Fruit fly (Drosophila melanogaster) whole organism, wandering third instar larva: ENCODE measurements around the gene CG46518.
"Not testable (repeated sequence)": the region's sequence is repeated elsewhere in the genome, so short reads cannot be mapped to it uniquely, and the experiment has no call there.

Experiments used
- CG32264 ChIP-seq: fragments of 200-800 bp; sonication (Bioruptor generic); optimal IDR thresholded peaks from 2 replicates; lab custom pipeline; 2016; ENCODE audit warnings: missing biosample characterization, missing genetic modification characterization
- CG9705 ChIP-seq: fragments of 200-800 bp; sonication (Bioruptor generic); optimal IDR thresholded peaks from 2 replicates; lab custom pipeline; 2018; ENCODE audit warnings: missing biosample characterization, mild to moderate bottlenecking, missing genetic modification characterization
- HLH106 ChIP-seq: fragments of 200-800 bp; optimal IDR thresholded peaks from 3 replicates; lab custom pipeline; 2019; ENCODE audit warnings: missing biosample characterization, mild to moderate bottlenecking, missing genetic modification characterization, moderate library complexity
- OdsH ChIP-seq: fragments of 200-800 bp; sonication (Bioruptor generic); optimal IDR thresholded peaks from 2 replicates; lab custom pipeline; 2016; ENCODE audit warnings: missing biosample characterization, mild to moderate bottlenecking, missing genetic modification characterization
- br ChIP-seq: fragments of 200-800 bp; sonication (Bioruptor generic); optimal IDR thresholded peaks from 2 replicates; lab custom pipeline; 2016; ENCODE audit warnings: missing biosample characterization, missing genetic modification characterization
- h ChIP-seq: fragments of 200-800 bp; sonication (Bioruptor generic); optimal IDR thresholded peaks from 3 replicates; lab custom pipeline; 2016; ENCODE audit warnings: missing biosample characterization, mild to moderate bottlenecking, missing genetic modification characterization
- jim ChIP-seq: fragments of 175-275, 200-325 bp; sonication (Bioruptor generic); optimal IDR thresholded peaks from 2 replicates; lab custom pipeline; 2016; ENCODE audit warnings: missing biosample characterization, mild to moderate bottlenecking, missing genetic modification characterization
- lola ChIP-seq: fragments of >200 bp; optimal IDR thresholded peaks from 2 replicates; lab custom pipeline; 2017; ENCODE audit warnings: missing biosample characterization, missing genetic modification characterization
- pan ChIP-seq: fragments of >200 bp; optimal IDR thresholded peaks from 2 replicates; lab custom pipeline; 2017
- sage ChIP-seq: fragments of 200-800 bp; sonication (Bioruptor generic); optimal IDR thresholded peaks from 2 replicates; lab custom pipeline; 2016; ENCODE audit warnings: missing biosample characterization, mild to moderate bottlenecking, missing genetic modification characterization
- woc ChIP-seq: sonication (Bioruptor generic); optimal IDR thresholded peaks from 2 replicates; lab custom pipeline; 2016; ENCODE audit warnings: missing biosample characterization, mild to moderate bottlenecking, missing genetic modification characterization

Gene CG46518

DNA sequence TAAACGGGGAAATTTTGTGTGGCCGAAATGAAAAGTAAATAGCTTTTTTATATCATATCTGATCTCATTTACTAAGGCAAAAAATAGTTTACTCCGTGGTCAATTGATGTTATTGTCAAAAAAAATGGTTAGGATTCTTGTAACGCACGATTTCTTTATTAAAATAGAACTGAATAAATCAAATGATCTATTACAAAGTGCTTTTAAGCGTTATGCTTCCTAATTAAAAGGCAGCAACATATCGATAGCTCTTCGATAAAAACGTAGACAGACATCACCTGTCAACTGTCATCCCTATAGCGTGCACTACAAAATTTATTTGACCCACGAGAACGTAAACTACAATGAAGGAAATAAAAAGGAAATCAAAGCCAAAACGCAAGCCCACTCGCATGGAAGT, 9.9 kb downstream of the CG46518 start, which contains the start of gene CG46520:
Gene CG46520, plus strand, starts transcription at position 301 of the 400 bp plus-strand sequence.
- not testable (repeated sequence) for TF ChIP-seq sage (GFP tag; lab: Kevin White, UChicago); h; CG32264 (GFP tag; lab: Kevin White, UChicago)

DNA sequence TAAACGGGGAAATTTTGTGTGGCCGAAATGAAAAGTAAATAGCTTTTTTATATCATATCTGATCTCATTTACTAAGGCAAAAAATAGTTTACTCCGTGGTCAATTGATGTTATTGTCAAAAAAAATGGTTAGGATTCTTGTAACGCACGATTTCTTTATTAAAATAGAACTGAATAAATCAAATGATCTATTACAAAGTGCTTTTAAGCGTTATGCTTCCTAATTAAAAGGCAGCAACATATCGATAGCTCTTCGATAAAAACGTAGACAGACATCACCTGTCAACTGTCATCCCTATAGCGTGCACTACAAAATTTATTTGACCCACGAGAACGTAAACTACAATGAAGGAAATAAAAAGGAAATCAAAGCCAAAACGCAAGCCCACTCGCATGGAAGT, 14.9 kb downstream of the CG46518 start, which contains the start of gene CG46521:
Gene CG46521, plus strand, starts transcription at position 301 of the 400 bp plus-strand sequence.
- TF ChIP-seq jim (GFP tag; lab: Kevin White, UChicago); woc; CG9705 (GFP tag; lab: Kevin White, UChicago): not testable (repeated sequence)

DNA sequence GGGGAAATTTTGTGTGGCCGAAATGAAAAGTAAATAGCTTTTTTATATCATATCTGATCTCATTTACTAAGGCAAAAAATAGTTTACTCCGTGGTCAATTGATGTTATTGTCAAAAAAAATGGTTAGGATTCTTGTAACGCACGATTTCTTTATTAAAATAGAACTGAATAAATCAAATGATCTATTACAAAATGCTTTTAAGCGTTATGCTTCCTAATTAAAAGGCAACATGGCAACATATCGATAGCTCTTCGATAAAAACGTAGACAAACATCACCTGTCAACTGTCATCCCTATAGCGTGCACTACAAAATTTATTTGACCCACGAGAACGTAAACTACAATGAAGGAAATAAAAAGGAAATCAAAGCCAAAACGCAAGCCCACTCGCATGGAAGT, 19.9 kb downstream of the CG46518 start, which contains the start of gene CG46522:
Gene CG46522, plus strand, starts transcription at position 301 of the 400 bp plus-strand sequence.
- not testable (repeated sequence) for TF ChIP-seq woc; pan (lab: Kevin White, UChicago); br (GFP tag; lab: Kevin White, UChicago)

DNA sequence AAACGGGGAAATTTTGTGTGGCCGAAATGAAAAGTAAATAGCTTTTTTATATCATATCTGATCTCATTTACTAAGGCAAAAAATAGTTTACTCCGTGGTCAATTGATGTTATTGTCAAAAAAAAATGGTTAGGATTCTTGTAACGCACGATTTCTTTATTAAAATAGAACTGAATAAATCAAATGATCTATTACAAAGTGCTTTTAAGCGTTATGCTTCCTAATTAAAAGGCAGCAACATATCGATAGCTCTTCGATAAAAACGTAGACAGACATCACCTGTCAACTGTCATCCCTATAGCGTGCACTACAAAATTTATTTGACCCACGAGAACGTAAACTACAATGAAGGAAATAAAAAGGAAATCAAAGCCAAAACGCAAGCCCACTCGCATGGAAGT, 24.9 kb downstream of the CG46518 start, which contains the start of gene CG41562:
Gene CG41562, plus strand, starts transcription at position 301 of the 400 bp plus-strand sequence.
- not testable (repeated sequence) for TF ChIP-seq HLH106 (tag; lab: Kevin White, UChicago); lola (GFP tag; lab: Kevin White, UChicago); OdsH (GFP tag; lab: Kevin White, UChicago)
